Worm (Caenorhabditis elegans) whole organism, midembryonic: ENCODE data around the gene nspc-16.

Experiments
- T22C8.4 ChIP-seq: fragments of 200-800 bp; sonication (Bioruptor generic); IDR thresholded peaks from 2 replicates; pipeline ENCODE4 v1.3.6; 2022; ENCODE audit warnings: missing genetic modification characterization, missing compliant biosample characterization
- cog-1 ChIP-seq: sonication (generic microtip); optimal IDR thresholded peaks from 2 replicates; lab custom pipeline; 2016; ENCODE audit warnings: missing genetic modification characterization, missing compliant biosample characterization
- flt-1 ChIP-seq: fragments of 200-800 bp; sonication (Bioruptor generic); IDR thresholded peaks from 2 replicates; pipeline ENCODE4 v1.3.6; 2022; ENCODE audit warnings: missing genetic modification characterization, missing compliant biosample characterization
- klf-2 ChIP-seq: fragments of 200-800 bp; sonication (Bioruptor generic); conservative IDR thresholded peaks from 2 replicates; pipeline ENCODE4 v1.3.6; 2022; ENCODE audit warnings: missing genetic modification reagents, missing genetic modification characterization, missing compliant biosample characterization
- med-1 ChIP-seq: sonication (generic microtip); optimal IDR thresholded peaks from 2 replicates; lab custom pipeline; 2017; ENCODE audit warnings: missing genetic modification characterization, mild to moderate bottlenecking, missing compliant biosample characterization, antibody characterized with exemption, missing genetic modification reagents; ENCODE audit not compliant: insufficient read depth
- ref-1 ChIP-seq: fragments of 200-800 bp; sonication (Bioruptor generic); conservative IDR thresholded peaks from 2 replicates; pipeline ENCODE4 v1.3.6; 2022; ENCODE audit warnings: missing genetic modification reagents, missing genetic modification characterization, missing compliant biosample characterization
- tab-1 ChIP-seq: fragments of 200-800 bp; sonication (Bioruptor generic); IDR thresholded peaks from 2 replicates; pipeline ENCODE4 v1.3.6; 2022; ENCODE audit warnings: missing genetic modification characterization, missing compliant biosample characterization
- ztf-23 ChIP-seq: fragments of 200-800 bp; sonication (Bioruptor generic); IDR thresholded peaks from 2 replicates; pipeline ENCODE4 v1.3.6; 2022; ENCODE audit warnings: missing genetic modification reagents, missing genetic modification characterization, missing compliant biosample characterization
- ztf-29 ChIP-seq: fragments of 200-800 bp; sonication (Bioruptor generic); IDR thresholded peaks from 2 replicates; pipeline ENCODE4 v1.3.6; 2022; ENCODE audit warnings: missing genetic modification reagents, missing genetic modification characterization, missing compliant biosample characterization

- TF ChIP-seq med-1 (GFP tag; lab: Kevin White, UChicago): no peak
- TF ChIP-seq flt-1: no peak
- no peak for TF ChIP-seq T22C8.4
- no peak for TF ChIP-seq ztf-23
- no peak for TF ChIP-seq ztf-29 (GFP tag; lab: Robert Waterston, UW)
- no peak for TF ChIP-seq cog-1 (tag; lab: Kevin White, UChicago)
- no peak for TF ChIP-seq tab-1 (GFP tag; lab: Robert Waterston, UW)
- no peak for TF ChIP-seq klf-2 (GFP tag; lab: Robert Waterston, UW)
- no peak for TF ChIP-seq ref-1 (GFP tag; lab: Robert Waterston, UW)
These were observed 8.3 kb upstream of the nspc-16 start, which contains the start of gene gcsh-1 for ce11 chrX:14515028-14515427.
